Worm (Caenorhabditis elegans) whole organism, L4 larva: ENCODE measurements around the gene vnut-1.
A peak's percentile ranks its signal among the peaks of the same experiment; 100 is the strongest.

Experiments used
- R02D3.7 ChIP-seq: fragments of 150-350 bp; sonication (generic microtip); optimal IDR thresholded peaks from 3 replicates; lab custom pipeline; 2014; ENCODE audit warnings: missing biosample characterization, missing genetic modification characterization
- aha-1 ChIP-seq: fragments of 150-350 bp; peaks from one replicate; lab custom pipeline; 2014; ENCODE audit warnings: missing biosample characterization, missing genetic modification characterization
- aly-2 ChIP-seq: sonication (generic microtip); optimal IDR thresholded peaks from 2 replicates; lab custom pipeline; 2018; ENCODE audit warnings: missing biosample characterization, missing genetic modification characterization
- ceh-28 ChIP-seq: fragments of 150-350 bp; optimal IDR thresholded peaks from 2 replicates; lab custom pipeline; 2014; ENCODE audit warnings: missing biosample characterization, missing genetic modification reagents, missing genetic modification characterization
- ceh-32 ChIP-seq: sonication (generic microtip); optimal IDR thresholded peaks from 2 replicates; lab custom pipeline; 2016; ENCODE audit warnings: mild to moderate bottlenecking, missing genetic modification characterization, missing compliant biosample characterization; ENCODE audit not compliant: poor library complexity
- daf-16 ChIP-seq, 3 experiments: sonication (generic microtip); optimal IDR thresholded peaks; 2 replicates each; lab custom pipeline; 2016 to 2017; ENCODE audit warnings: missing genetic modification characterization in 3 of 3, missing genetic modification reagents in 3 of 3, mild to moderate bottlenecking in 2 of 3, missing compliant biosample characterization in 2 of 3, missing biosample characterization in 1 of 3, moderate library complexity in 1 of 3
- dmd-6 ChIP-seq: fragments of 200-800 bp; sonication (Bioruptor generic); IDR thresholded peaks from 2 replicates; pipeline ENCODE4 v1.3.6; 2022; ENCODE audit warnings: missing genetic modification reagents, missing genetic modification characterization, missing compliant biosample characterization
- dve-1 ChIP-seq: sonication (generic microtip); optimal IDR thresholded peaks from 2 replicates; lab custom pipeline; 2017; ENCODE audit warnings: antibody characterized with exemption, mild to moderate bottlenecking, missing genetic modification characterization, missing compliant biosample characterization; ENCODE audit not compliant: insufficient read depth
- gei-8 ChIP-seq: fragments of 200-800 bp; sonication (Bioruptor generic); optimal IDR thresholded peaks from 2 replicates; lab custom pipeline; 2018; ENCODE audit warnings: mild to moderate bottlenecking, missing genetic modification characterization, missing compliant biosample characterization
- hif-1 ChIP-seq, 2 experiments: sonication (generic microtip); optimal IDR thresholded peaks; 2 replicates each; lab custom pipeline; 2016 to 2017; ENCODE audit warnings: missing compliant biosample characterization in 2 of 2, missing genetic modification characterization in 2 of 2, missing genetic modification reagents in 2 of 2, missing genotype in 2 of 2, mild to moderate bottlenecking in 1 of 2
- hlh-30 ChIP-seq: sonication (generic microtip); optimal IDR thresholded peaks from 2 replicates; lab custom pipeline; 2017; ENCODE audit warnings: antibody characterized with exemption, mild to moderate bottlenecking, missing genetic modification characterization, missing compliant biosample characterization; ENCODE audit not compliant: insufficient read depth
- lim-7 ChIP-seq: fragments of 200-800 bp; sonication (Bioruptor generic); IDR thresholded peaks from 2 replicates; pipeline ENCODE4 v1.3.6; 2022; ENCODE audit warnings: missing genetic modification characterization, missing compliant biosample characterization
- mdl-1 ChIP-seq, 2 experiments: fragments of 150-350 bp in 1 of 2; sonication (generic microtip) in 1 of 2; optimal IDR thresholded peaks; 2 replicates each; lab custom pipeline; 2014 to 2017; ENCODE audit warnings: missing biosample characterization in 2 of 2, missing genetic modification characterization in 2 of 2
- nhr-102 ChIP-seq: sonication (generic microtip); optimal IDR thresholded peaks from 2 replicates; lab custom pipeline; 2016; ENCODE audit warnings: mild to moderate bottlenecking, missing genetic modification characterization, moderate library complexity, missing compliant biosample characterization
- nhr-11 ChIP-seq: fragments of 150-350 bp; optimal IDR thresholded peaks from 2 replicates; lab custom pipeline; 2014; ENCODE audit warnings: missing biosample characterization, missing genetic modification characterization
- nhr-41 ChIP-seq: fragments of 200-800 bp; sonication (Bioruptor generic); IDR thresholded peaks from 2 replicates; pipeline ENCODE4 v1.3.6; 2022; ENCODE audit warnings: missing genetic modification reagents, missing genetic modification characterization, missing compliant biosample characterization
- pha-4 ChIP-seq, 2 experiments: fragments of 150-350 bp in 1 of 2; fragments of 200-800 bp in 1 of 2; sonication (Bioruptor generic) in 1 of 2; IDR thresholded peaks in 1 of 2; optimal IDR thresholded peaks in 1 of 2; 2 replicates each; pipeline versions ENCODE4 v1.3.6 to Lab custom; 2014 to 2022; ENCODE audit warnings: missing genetic modification characterization in 2 of 2, missing genetic modification reagents in 2 of 2, missing biosample characterization in 1 of 2, missing compliant biosample characterization in 1 of 2
- pqm-1 ChIP-seq: sonication (generic microtip); optimal IDR thresholded peaks from 2 replicates; lab custom pipeline; 2017; ENCODE audit warnings: missing biosample characterization, missing genetic modification characterization
- saeg-2 ChIP-seq: fragments of 200-800 bp; sonication (Bioruptor generic); IDR thresholded peaks from 2 replicates; pipeline ENCODE4 v1.3.6; 2022; ENCODE audit warnings: missing genetic modification reagents, missing genetic modification characterization, missing compliant biosample characterization
- skn-1 ChIP-seq: fragments of 150-350 bp; optimal IDR thresholded peaks from 2 replicates; lab custom pipeline; 2014; ENCODE audit warnings: missing biosample characterization, missing genetic modification characterization
- snpc-1.2 ChIP-seq: fragments of 200-800 bp; sonication (Bioruptor generic); IDR thresholded peaks from 2 replicates; pipeline ENCODE4 v1.3.6; 2022; ENCODE audit warnings: missing genetic modification reagents, missing genetic modification characterization, missing compliant biosample characterization
- unc-62 ChIP-seq, 3 experiments: fragments of 150-350 bp in 1 of 3; sonication (generic microtip); optimal IDR thresholded peaks in 2 of 3; peaks in 1 of 3; 1 replicate in 1 of 3; 2 replicates in 2 of 3; lab custom pipeline; 2014 to 2017; ENCODE audit warnings: missing biosample characterization in 3 of 3, missing genetic modification characterization in 3 of 3, missing genetic modification reagents in 3 of 3, missing genotype in 1 of 3
- zfp-2 ChIP-seq: sonication (generic microtip); optimal IDR thresholded peaks from 2 replicates; lab custom pipeline; 2016; ENCODE audit warnings: mild to moderate bottlenecking, missing genetic modification characterization, missing compliant biosample characterization
- zfp-3 ChIP-seq: fragments of 200-800 bp; sonication (Bioruptor generic); conservative IDR thresholded peaks from 2 replicates; pipeline ENCODE4 v1.3.6; 2022; ENCODE audit warnings: missing genetic modification reagents, missing genetic modification characterization, missing compliant biosample characterization
- ztf-7 ChIP-seq: fragments of 150-350 bp; optimal IDR thresholded peaks from 2 replicates; lab custom pipeline; 2014; ENCODE audit warnings: missing biosample characterization, missing genetic modification characterization

The vnut-1 gene

ce11 chrII:14528233-14528802 is 38.7 kb downstream of the vnut-1 start, which contains the start of the genes F57C2.5 and spat-1 (continued):
- TF ChIP-seq ztf-7 (tag; lab: Kevin White, UChicago): peak; percentile 29
- peak; percentile 45 for TF ChIP-seq nhr-11
- peak; percentile 10; the same call in 1 of the 2 replicates for TF ChIP-seq pha-4 (GFP tag; IDR thresholded peaks at IDR 0.05; lab: Robert Waterston, UW)
- peak; percentile 49 for TF ChIP-seq pha-4 (tag; optimal IDR thresholded peaks at IDR 0.05; lab: Kevin White, UChicago)
- TF ChIP-seq lim-7 (GFP tag; lab: Robert Waterston, UW): no peak

- peak; percentile 40 for TF ChIP-seq aha-1 (tag; lab: Kevin White, UChicago)
- TF ChIP-seq zfp-3 (GFP tag; lab: Robert Waterston, UW): no peak
Measured at ce11 chrII:14534000-14534399, 44.4 kb downstream of the vnut-1 start, which contains the start of gene C04H5.1. C04H5.1 (plus strand) TSS chrII:14534300.

- TF ChIP-seq nhr-102 (tag; lab: Kevin White, UChicago) (no peak), hlh-30 (tag; lab: Kevin White, UChicago) (no peak), aly-2 (no peak), snpc-1.2 (no peak), R02D3.7 (tag; lab: Kevin White, UChicago) (no peak), zfp-3 (GFP tag; lab: Robert Waterston, UW) (no peak), daf-16 (GFP tag; optimal IDR thresholded peaks at IDR 0.05; lab: Kevin White, UChicago) (no peak), daf-16 (tag; optimal IDR thresholded peaks at IDR 0.05; lab: Kevin White, UChicago) (no peak), skn-1 (no peak), mdl-1 (tag; optimal IDR thresholded peaks at IDR 0.05; lab: Kevin White, UChicago) (no peak), ceh-28 (tag; lab: Kevin White, UChicago) (no peak), ceh-32 (no peak), zfp-2 (no peak), nhr-41 (GFP tag; lab: Robert Waterston, UW) (no peak), dmd-6 (GFP tag; lab: Robert Waterston, UW) (no peak), hif-1 (tag; optimal IDR thresholded peaks at IDR 0.05; lab: Kevin White, UChicago) (no peak), dve-1 (tag; lab: Kevin White, UChicago) (no peak)
Measured at ce11 chrII:14537728-14538127, 48.1 kb downstream of the vnut-1 start, which contains the start of the genes clec-147 and C04H5.7. clec-147 (minus strand) TSS chrII:14537828. C04H5.7 (plus strand) TSS chrII:14537946.

- TF ChIP-seq pqm-1 (tag; lab: Kevin White, UChicago) (peak; percentile 38), nhr-11 (no peak), unc-62 (GFP tag; optimal IDR thresholded peaks at IDR 0.05 in 1 of 2; lab: Kevin White, UChicago) (no peak), unc-62 (tag; optimal IDR thresholded peaks at IDR 0.05; lab: Kevin White, UChicago) (no peak), gei-8 (GFP tag; lab: Kevin White, UChicago) (no peak), saeg-2 (no peak), aha-1 (tag; lab: Kevin White, UChicago) (peak; percentile 88)
Measured at ce11 chrII:14540551-14540950, 50.9 kb downstream of the vnut-1 start.
